Worm (Caenorhabditis elegans): ENCODE measurements around the gene Y62F5A.9.

DNA sequence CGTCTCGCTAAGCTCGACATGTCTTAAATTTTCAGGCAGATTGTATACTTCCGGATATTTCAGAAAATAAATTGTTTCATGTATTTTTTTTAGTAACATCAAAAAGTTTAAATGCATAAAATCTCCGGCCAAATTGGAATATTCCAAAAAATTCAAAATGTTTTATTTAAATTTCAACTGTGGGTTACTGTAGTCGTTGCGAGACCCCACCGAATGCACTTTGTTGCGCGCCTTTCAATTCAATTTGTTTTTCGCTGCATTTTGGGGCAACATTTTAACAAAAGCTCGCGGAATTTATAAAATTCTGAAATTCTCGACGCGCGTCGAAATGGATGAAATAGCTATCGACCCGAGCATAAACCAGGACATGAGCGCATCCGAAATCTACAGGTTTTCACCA is 34.3 kb upstream of the Y62F5A.9 start, which contains the start of gene F54D5.2:
- TF ChIP-seq nhr-11 (tag; optimal IDR thresholded peaks at IDR 0.05) (no peak), tbx-2 (tag; optimal IDR thresholded peaks at IDR 0.05) (no peak), rnt-1 (tag; optimal IDR thresholded peaks at IDR 0.05) (no peak), ceh-18 (tag; optimal IDR thresholded peaks at IDR 0.05) (no peak), ahr-1 (tag; optimal IDR thresholded peaks at IDR 0.05) (no peak), pha-4 (tag; optimal IDR thresholded peaks at IDR 0.05) (no peak), odd-2 (tag; optimal IDR thresholded peaks at IDR 0.05) (no peak), zip-5 (tag; optimal IDR thresholded peaks at IDR 0.05) (no peak), pros-1 (tag; optimal IDR thresholded peaks at IDR 0.05) (no peak), pqm-1 (tag; optimal IDR thresholded peaks at IDR 0.05) (no peak)
